Worm (Caenorhabditis elegans): ENCODE results near the gene hmt-1.
A peak's percentile ranks its signal among the peaks of the same experiment; 100 is the strongest.

Gene hmt-1

ce11 chrIII:11110756-11111155 is 11.0 kb upstream of the hmt-1 start (continued):
- no peak for TF ChIP-seq F52B5.7 (tag; optimal IDR thresholded peaks at IDR 0.05)
- peak; percentile 62; the same call in 1 of the 2 replicates for TF ChIP-seq Y53G8AR.9 (GFP tag; conservative IDR thresholded peaks at IDR 0.05)
- TF ChIP-seq rcor-1 (GFP tag; IDR thresholded peaks at IDR 0.05), result no peak
- peak in 1 of 2 experiments; percentile 1 for TF ChIP-seq rec-8 (tag; optimal IDR thresholded peaks at IDR 0.05)
- TF ChIP-seq somi-1 (GFP tag; optimal IDR thresholded peaks at IDR 0.05), result no peak
- no peak for TF ChIP-seq sptf-2 (GFP tag; optimal IDR thresholded peaks at IDR 0.05)
- peak; percentile 49; the same call in 1 of the 2 replicates for TF ChIP-seq D2030.7 (GFP tag; IDR thresholded peaks at IDR 0.05)
- TF ChIP-seq rpc-1 (optimal IDR thresholded peaks at IDR 0.05), result no peak
- no peak for TF ChIP-seq rpc-1 (tag; optimal IDR thresholded peaks at IDR 0.05)
- peak; percentile 83 for TF ChIP-seq dox-1 (GFP tag; IDR thresholded peaks at IDR 0.05)
- TF ChIP-seq nfyb-1 (GFP tag; IDR thresholded peaks at IDR 0.05), result 0 out of 2 replicates have a peak, but pooled peaks have one; percentile 28
- TF ChIP-seq nhr-179 (tag; optimal IDR thresholded peaks at IDR 0.05), result no peak
- no peak for TF ChIP-seq Y95B8A.8 (GFP tag; IDR thresholded peaks at IDR 0.05)
- TF ChIP-seq nhr-120 (GFP tag; IDR thresholded peaks at IDR 0.05), result no peak
- TF ChIP-seq B0019.2 (GFP tag; conservative IDR thresholded peaks at IDR 0.05), result no peak
- peak; percentile 63 for TF ChIP-seq madf-6 (GFP tag; IDR thresholded peaks at IDR 0.05)
- TF ChIP-seq ztf-26 (tag; optimal IDR thresholded peaks at IDR 0.05), result peak; percentile 63
- TF ChIP-seq egl-18 (GFP tag; IDR thresholded peaks at IDR 0.05), result no peak
- peak; percentile 48 for TF ChIP-seq F23B12.7 (tag; optimal IDR thresholded peaks at IDR 0.05; ENCODE audit: insufficient read depth)
- no peak for TF ChIP-seq ztf-3 (GFP tag; optimal IDR thresholded peaks at IDR 0.05)
- peak; percentile 91 for TF ChIP-seq ztf-18 (tag; optimal IDR thresholded peaks at IDR 0.05)
- no peak for TF ChIP-seq fkh-3 (tag; optimal IDR thresholded peaks at IDR 0.05)
- TF ChIP-seq ZK185.1 (tag; optimal IDR thresholded peaks at IDR 0.05; ENCODE audit: poor library complexity, severe bottlenecking), result peak; percentile 60
- TF ChIP-seq F49E8.2 (tag; optimal IDR thresholded peaks at IDR 0.05; ENCODE audit: insufficient read depth), result peak; percentile 6
- no peak for TF ChIP-seq F10E7.11 (tag; optimal IDR thresholded peaks at IDR 0.05)
- peak; percentile 78 for TF ChIP-seq lin-54 (GFP tag; optimal IDR thresholded peaks at IDR 0.05)
- TF ChIP-seq atf-7 (tag; optimal IDR thresholded peaks at IDR 0.05), result no peak
- TF ChIP-seq ceh-91 (GFP tag; IDR thresholded peaks at IDR 0.05), result peak; percentile 44; the same call in 1 of the 2 replicates
- no peak for TF ChIP-seq hmg-20 (GFP tag; IDR thresholded peaks at IDR 0.05)
- no peak for TF ChIP-seq snpc-1.3 (tag; optimal IDR thresholded peaks at IDR 0.05; ENCODE audit: insufficient read depth)
- no peak for TF ChIP-seq pha-4 (tag; optimal IDR thresholded peaks at IDR 0.05)
- TF ChIP-seq madf-3 (GFP tag; IDR thresholded peaks at IDR 0.05), result 0 out of 2 replicates have a peak, but pooled peaks have one; percentile 56
- no peak for TF ChIP-seq F57C9.4 (tag; optimal IDR thresholded peaks at IDR 0.05)
- TF ChIP-seq B0336.3 (GFP tag; IDR thresholded peaks at IDR 0.05), result peak; percentile 69; the same call in 1 of the 2 replicates
- TF ChIP-seq snpc-1.1 (tag; optimal IDR thresholded peaks at IDR 0.05; ENCODE audit: insufficient read depth), result no peak
- peak; percentile 99 for TF ChIP-seq hmg-1.2 (GFP tag; IDR thresholded peaks at IDR 0.05)
- TF ChIP-seq madf-10 (tag; optimal IDR thresholded peaks at IDR 0.05), result no peak
- TF ChIP-seq cebp-2 (GFP tag; IDR thresholded peaks at IDR 0.05), result no peak
- TF ChIP-seq C06A6.2 (GFP tag; conservative IDR thresholded peaks at IDR 0.05), result no peak
- TF ChIP-seq lsy-27 (tag; optimal IDR thresholded peaks at IDR 0.05; ENCODE audit: borderline replicate concordance, insufficient read depth), result no peak
- TF ChIP-seq snpc-3.4 (tag; optimal IDR thresholded peaks at IDR 0.05), result no peak
- no peak for TF ChIP-seq ztf-25 (GFP tag; IDR thresholded peaks at IDR 0.05)
- TF ChIP-seq egl-44 (GFP tag; IDR thresholded peaks at IDR 0.05), result no peak
- no peak for TF ChIP-seq ceh-40 (GFP tag; IDR thresholded peaks at IDR 0.05)
- TF ChIP-seq lin-35 (GFP tag; optimal IDR thresholded peaks at IDR 0.05), result no peak
- TF ChIP-seq snpc-4 (GFP tag; optimal IDR thresholded peaks at IDR 0.05), result no peak
- TF ChIP-seq snpc-4 (tag; optimal IDR thresholded peaks at IDR 0.05), result peak; percentile 0 to 64 (median 44)
- no peak for TF ChIP-seq him-1 (tag; optimal IDR thresholded peaks at IDR 0.05)
